Fruit fly (Drosophila melanogaster) whole organism, larva: ENCODE results near the gene CG7557.

Experiments
- noc ChIP-seq: fragments of 200-800 bp; sonication (Bioruptor generic); optimal IDR thresholded peaks from 3 replicates; lab custom pipeline; 2019; ENCODE audit warnings: missing biosample characterization, mild to moderate bottlenecking, missing genetic modification characterization, moderate library complexity

CG7557 gene

dm6 chr3L:11416495-11417272 is 28.3 kb upstream of the CG7557 start:
- no peak for TF ChIP-seq noc (tag; lab: Kevin White, UChicago)

- peak; percentile 33 for TF ChIP-seq noc (tag; lab: Kevin White, UChicago)
Observed at dm6 chr3L:11417273-11418040, 27.5 kb upstream of the CG7557 start.

dm6 chr3L:11418041-11418674 is 26.8 kb upstream of the CG7557 start:
- TF ChIP-seq noc (tag; lab: Kevin White, UChicago), result no peak

dm6 chr3L:11419344-11419743 is 25.6 kb upstream of the CG7557 start:
- no peak for TF ChIP-seq noc (tag; lab: Kevin White, UChicago)

dm6 chr3L:11420976-11421375 is 24.0 kb upstream of the CG7557 start:
- TF ChIP-seq noc (tag; lab: Kevin White, UChicago), result no peak

dm6 chr3L:11421905-11422304 is 23.1 kb upstream of the CG7557 start:
- no peak for TF ChIP-seq noc (tag; lab: Kevin White, UChicago)

- no peak for TF ChIP-seq noc (tag; lab: Kevin White, UChicago)
Observed at dm6 chr3L:11422338-11422802, 22.6 kb upstream of the CG7557 start.

dm6 chr3L:11424858-11425257 is 20.1 kb upstream of the CG7557 start, which contains the start of gene CG7560:
Gene CG7560 (plus strand): TSS chr3L:11425158.
- TF ChIP-seq noc (tag; lab: Kevin White, UChicago), result no peak

- no peak for TF ChIP-seq noc (tag; lab: Kevin White, UChicago)
Observed at dm6 chr3L:11428390-11428789, 16.6 kb upstream of the CG7557 start.

dm6 chr3L:11429695-11430094 is 15.3 kb upstream of the CG7557 start:
- TF ChIP-seq noc (tag; lab: Kevin White, UChicago), result no peak

dm6 chr3L:11431251-11431925 is 13.6 kb upstream of the CG7557 start:
- TF ChIP-seq noc (tag; lab: Kevin White, UChicago), result peak; percentile 82

dm6 chr3L:11431926-11432323 is 13.0 kb upstream of the CG7557 start:
- TF ChIP-seq noc (tag; lab: Kevin White, UChicago), result no peak

dm6 chr3L:11432472-11432871 is 12.5 kb upstream of the CG7557 start:
- no peak for TF ChIP-seq noc (tag; lab: Kevin White, UChicago)

- TF ChIP-seq noc (tag; lab: Kevin White, UChicago), result no peak
Observed at dm6 chr3L:11433151-11433550, 11.8 kb upstream of the CG7557 start.

- no peak for TF ChIP-seq noc (tag; lab: Kevin White, UChicago)
Observed at dm6 chr3L:11434112-11434511, 10.8 kb upstream of the CG7557 start.
